Worm (Caenorhabditis elegans): ENCODE results near the gene ctsa-1.2.

The ctsa-1.2 gene

DNA sequence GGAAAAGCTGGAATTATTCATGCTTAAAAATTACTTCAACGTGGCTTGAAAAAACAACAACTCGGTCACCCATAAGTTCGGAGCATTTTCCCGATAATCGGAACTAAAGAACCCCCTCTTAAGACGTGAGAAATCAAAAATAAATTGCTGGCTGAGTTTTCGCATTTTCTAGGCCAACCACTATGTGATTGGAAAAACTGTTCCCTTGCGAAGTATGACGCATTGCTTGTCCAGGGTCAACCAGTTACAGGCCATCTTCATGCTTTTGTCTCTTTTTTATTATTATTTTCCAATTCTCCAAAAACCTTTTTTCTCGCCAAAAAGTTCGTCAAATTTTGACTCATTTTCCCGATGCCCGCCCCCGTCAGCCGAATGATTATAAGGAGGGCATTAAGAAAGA, 19.1 kb upstream of the ctsa-1.2 start, which contains the start of gene F13D12.3:
Gene F13D12.3 (plus strand): TSS at position 301 of the 400 bp plus-strand sequence.
- TF ChIP-seq C04F5.9 (tag; optimal IDR thresholded peaks at IDR 0.05) (no peak), lin-13 (GFP tag; optimal IDR thresholded peaks at IDR 0.05) (no peak), mef-2 (tag; optimal IDR thresholded peaks at IDR 0.05) (no peak), nhr-71 (tag; optimal IDR thresholded peaks at IDR 0.05) (no peak), pqm-1 (tag; optimal IDR thresholded peaks at IDR 0.05) (no peak), sup-37 (GFP tag; optimal IDR thresholded peaks at IDR 0.05) (no peak), blmp-1 (tag; optimal IDR thresholded peaks at IDR 0.05) (no peak), jun-1 (tag; optimal IDR thresholded peaks at IDR 0.05) (no peak), nhr-237 (tag; optimal IDR thresholded peaks at IDR 0.05) (no peak), mep-1 (tag; optimal IDR thresholded peaks at IDR 0.05) (no peak), nhr-90 (tag; optimal IDR thresholded peaks at IDR 0.05; ENCODE audit: poor library complexity) (no peak), tbx-2 (tag; optimal IDR thresholded peaks at IDR 0.05) (no peak), lir-3 (tag; optimal IDR thresholded peaks at IDR 0.05; ENCODE audit: poor library complexity) (no peak)

DNA sequence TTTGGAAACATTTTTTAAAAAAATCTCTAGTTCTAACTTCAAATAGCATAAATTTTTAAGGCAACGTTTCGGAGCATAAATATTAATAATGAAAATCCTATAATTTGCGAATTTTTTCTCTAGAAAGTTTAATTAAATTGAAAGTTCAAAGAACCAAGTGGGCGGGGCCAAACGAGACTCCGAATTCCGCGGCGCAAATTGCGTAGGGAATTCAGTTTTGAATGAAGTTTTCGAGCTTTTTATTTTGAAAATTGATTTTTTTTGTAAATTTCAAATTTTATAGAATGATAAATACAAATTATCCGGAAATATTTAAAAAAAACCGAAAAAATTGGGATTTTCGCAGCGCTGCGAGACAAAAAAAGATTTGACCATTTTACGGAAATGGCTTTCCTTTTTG, 18.3 kb upstream of the ctsa-1.2 start:
- no peak for TF ChIP-seq nhr-71 (tag; optimal IDR thresholded peaks at IDR 0.05)
- no peak for TF ChIP-seq nhr-237 (tag; optimal IDR thresholded peaks at IDR 0.05)
- TF ChIP-seq nhr-11 (tag; optimal IDR thresholded peaks at IDR 0.05): no peak
- TF ChIP-seq swsn-7 (tag; optimal IDR thresholded peaks at IDR 0.05): no peak
- TF ChIP-seq pqm-1 (tag; optimal IDR thresholded peaks at IDR 0.05): no peak
- TF ChIP-seq xbp-1 (tag; optimal IDR thresholded peaks at IDR 0.05): no peak
- TF ChIP-seq nhr-76 (tag; optimal IDR thresholded peaks at IDR 0.05): no peak
- TF ChIP-seq lin-39 (tag; optimal IDR thresholded peaks at IDR 0.05): no peak
- no peak for TF ChIP-seq nhr-19 (GFP tag; conservative IDR thresholded peaks at IDR 0.05)
- TF ChIP-seq lin-14 (GFP tag; optimal IDR thresholded peaks at IDR 0.05): no peak
- TF ChIP-seq C04F5.9 (tag; optimal IDR thresholded peaks at IDR 0.05): no peak
- TF ChIP-seq tbx-2 (tag; optimal IDR thresholded peaks at IDR 0.05): no peak
- no peak for TF ChIP-seq sptf-1 (tag; optimal IDR thresholded peaks at IDR 0.05)
- TF ChIP-seq hpl-2 (GFP tag; optimal IDR thresholded peaks at IDR 0.05): no peak
- no peak for TF ChIP-seq nhr-20 (tag; optimal IDR thresholded peaks at IDR 0.05)
- no peak for TF ChIP-seq unc-86 (tag; optimal IDR thresholded peaks at IDR 0.05)

DNA sequence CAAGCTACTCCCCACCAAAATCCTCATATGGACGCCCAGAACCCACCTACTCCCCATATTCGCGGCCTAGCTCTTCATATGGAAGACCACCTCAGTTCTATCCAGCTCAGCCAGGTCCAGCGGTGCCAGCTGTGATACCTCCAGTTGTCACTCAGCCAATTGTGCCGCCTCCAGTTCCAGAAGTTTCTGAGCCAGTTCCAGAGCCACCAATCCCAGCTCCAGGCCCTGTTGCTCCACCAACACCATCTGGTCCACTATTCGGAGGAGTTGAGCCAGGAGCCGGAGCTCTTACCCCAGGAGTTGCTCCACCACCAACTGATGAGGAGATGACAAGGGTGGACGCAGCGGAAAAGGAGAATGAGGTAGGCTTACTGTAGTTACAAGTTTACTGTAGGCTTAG, 17.6 kb upstream of the ctsa-1.2 start:
- TF ChIP-seq pqm-1 (tag; optimal IDR thresholded peaks at IDR 0.05): no peak
- TF ChIP-seq nhr-84 (tag; optimal IDR thresholded peaks at IDR 0.05): no peak
- TF ChIP-seq lsy-2 (tag; optimal IDR thresholded peaks at IDR 0.05): no peak
- TF ChIP-seq C16A3.4 (tag; optimal IDR thresholded peaks at IDR 0.05): no peak
- TF ChIP-seq snpc-4 (tag; optimal IDR thresholded peaks at IDR 0.05): no peak
- TF ChIP-seq irx-1 (tag; optimal IDR thresholded peaks at IDR 0.05): no peak
- TF ChIP-seq unc-98 (GFP tag; IDR thresholded peaks at IDR 0.05): no peak
- no peak for TF ChIP-seq ceh-63 (GFP tag; optimal IDR thresholded peaks at IDR 0.05)
- TF ChIP-seq sox-4 (tag; optimal IDR thresholded peaks at IDR 0.05): no peak
- no peak for TF ChIP-seq efl-1 (optimal IDR thresholded peaks at IDR 0.05)
- TF ChIP-seq efl-1 (GFP tag; optimal IDR thresholded peaks at IDR 0.05 in 1 of 2): no peak
- TF ChIP-seq lin-14 (GFP tag; optimal IDR thresholded peaks at IDR 0.05): no peak
- TF ChIP-seq isw-1 (GFP tag; IDR thresholded peaks at IDR 0.05): no peak
- TF ChIP-seq tbx-2 (tag; optimal IDR thresholded peaks at IDR 0.05): no peak
- no peak for TF ChIP-seq lin-13 (GFP tag; optimal IDR thresholded peaks at IDR 0.05)
- TF ChIP-seq grh-1 (GFP tag; IDR thresholded peaks at IDR 0.05): no peak
- TF ChIP-seq rnt-1 (tag; optimal IDR thresholded peaks at IDR 0.05): no peak

DNA sequence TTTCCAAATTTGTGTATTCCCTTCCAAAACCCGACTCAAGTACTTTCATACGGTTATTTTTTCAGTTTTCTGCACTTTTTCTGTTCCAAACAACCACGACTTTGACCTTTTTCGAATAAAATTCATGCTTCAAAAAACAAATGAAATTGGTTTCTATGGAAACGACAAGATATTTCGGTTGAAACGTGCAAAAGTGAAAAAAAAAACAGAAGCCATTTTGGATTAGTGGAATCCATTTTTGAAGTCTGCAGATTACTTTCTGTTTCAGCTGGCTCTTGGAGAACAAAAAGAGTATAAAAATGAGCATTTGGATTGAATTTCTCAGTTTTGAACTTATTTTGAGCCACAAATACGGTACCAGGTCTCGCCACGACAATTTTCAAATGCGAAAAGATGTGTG, 17.0 kb upstream of the ctsa-1.2 start:
- TF ChIP-seq jun-1 (tag; optimal IDR thresholded peaks at IDR 0.05): no peak
- peak; percentile 2 for TF ChIP-seq pax-3 (tag; optimal IDR thresholded peaks at IDR 0.05)
- no peak for TF ChIP-seq efl-3 (GFP tag; optimal IDR thresholded peaks at IDR 0.05)
- no peak for TF ChIP-seq ceh-90 (tag; optimal IDR thresholded peaks at IDR 0.05)
- peak; percentile 17 for TF ChIP-seq sox-4 (tag; optimal IDR thresholded peaks at IDR 0.05)
- TF ChIP-seq nhr-71 (tag; optimal IDR thresholded peaks at IDR 0.05): peak; percentile 11
- TF ChIP-seq pqm-1 (tag; optimal IDR thresholded peaks at IDR 0.05): no peak
- TF ChIP-seq dsc-1 (tag; optimal IDR thresholded peaks at IDR 0.05): no peak
- no peak for TF ChIP-seq zag-1 (tag; optimal IDR thresholded peaks at IDR 0.05)
- TF ChIP-seq skn-1 (tag; optimal IDR thresholded peaks at IDR 0.05): no peak
- no peak for TF ChIP-seq lsy-2 (tag; optimal IDR thresholded peaks at IDR 0.05)
- no peak for TF ChIP-seq mdl-1 (tag; optimal IDR thresholded peaks at IDR 0.05)
- no peak for TF ChIP-seq unc-130 (tag; optimal IDR thresholded peaks at IDR 0.05)
- no peak for TF ChIP-seq mef-2 (tag; optimal IDR thresholded peaks at IDR 0.05)
- TF ChIP-seq zip-4 (GFP tag; optimal IDR thresholded peaks at IDR 0.05): no peak
- TF ChIP-seq hlh-17 (GFP tag; optimal IDR thresholded peaks at IDR 0.05; ENCODE audit: borderline replicate concordance): no peak
- TF ChIP-seq C34B4.2 (tag; optimal IDR thresholded peaks at IDR 0.05): no peak
- no peak for TF ChIP-seq aly-2 (tag; optimal IDR thresholded peaks at IDR 0.05)
- TF ChIP-seq fkh-8 (tag; optimal IDR thresholded peaks at IDR 0.05): peak; percentile 90

Data from whole organism, L1 larva.